Fruit fly (Drosophila melanogaster) whole organism, embryonic: ENCODE measurements around the gene zetaCOP.

Experiments
- Ada2b ChIP-seq: fragments of 200-800 bp; sonication (Bioruptor generic); IDR thresholded peaks from 2 replicates; pipeline ENCODE4 v1.3.6; 2022; ENCODE audit warnings: missing biosample characterization, missing genetic modification characterization
- Adf1 ChIP-seq: fragments of 200-800 bp; sonication (Bioruptor generic); IDR thresholded peaks from 2 replicates; pipeline ENCODE4 v1.3.6; 2022; ENCODE audit warnings: missing biosample characterization, missing genetic modification characterization
- Atf3 ChIP-seq: fragments of 200-800 bp; sonication (Bioruptor generic); optimal IDR thresholded peaks from 3 replicates; lab custom pipeline; 2016; ENCODE audit warnings: missing biosample characterization, missing genetic modification characterization
- Bgb ChIP-seq: fragments of 200-800 bp; sonication (Bioruptor generic); IDR thresholded peaks from 2 replicates; pipeline ENCODE4 v1.3.6; 2022; ENCODE audit warnings: missing biosample characterization, missing genetic modification characterization; ENCODE audit not compliant: partially characterized antibody
- CG10543 ChIP-seq: fragments of 200-800 bp; sonication (Bioruptor generic); optimal IDR thresholded peaks from 3 replicates; lab custom pipeline; 2017; ENCODE audit warnings: missing biosample characterization, mild to moderate bottlenecking, missing genetic modification characterization, moderate library complexity
- CG10959 ChIP-seq: fragments of 200-800 bp; sonication (Bioruptor generic); IDR thresholded peaks from 2 replicates; pipeline ENCODE4 v1.3.6; 2022; ENCODE audit warnings: missing biosample characterization, missing genetic modification characterization
- CG11093 ChIP-seq: fragments of 200-800 bp; sonication (Bioruptor generic); IDR thresholded peaks from 3 replicates; pipeline ENCODE4 v1.3.6; 2022; ENCODE audit warnings: missing biosample characterization, missing genetic modification characterization
- CG11560 ChIP-seq: fragments of 200-800 bp; sonication (Bioruptor generic); IDR thresholded peaks from 3 replicates; pipeline ENCODE4 v1.3.6; 2022; ENCODE audit warnings: missing biosample characterization, missing genetic modification characterization
- CG12299 ChIP-seq: fragments of 200-800 bp; sonication (Bioruptor generic); optimal IDR thresholded peaks from 2 replicates; lab custom pipeline; 2018; ENCODE audit warnings: missing biosample characterization, mild to moderate bottlenecking, missing genetic modification characterization
- CG1233 ChIP-seq: fragments of 200-800 bp; sonication (Bioruptor generic); optimal IDR thresholded peaks from 4 replicates; lab custom pipeline; 2018; ENCODE audit warnings: missing biosample characterization, mild to moderate bottlenecking, missing genetic modification characterization
- CG14860 ChIP-seq: fragments of 200-800 bp; sonication (Bioruptor generic); IDR thresholded peaks from 3 replicates; pipeline ENCODE4 v1.3.6; 2022; ENCODE audit warnings: missing biosample characterization, missing genetic modification characterization; ENCODE audit not compliant: partially characterized antibody
- CG16813 ChIP-seq: fragments of 200-800 bp; sonication (Bioruptor generic); IDR thresholded peaks from 3 replicates; pipeline ENCODE4 v1.3.6; 2022; ENCODE audit warnings: missing biosample characterization, missing genetic modification characterization; ENCODE audit not compliant: partially characterized antibody
- CG17328 ChIP-seq: fragments of 200-800 bp; sonication (Bioruptor generic); IDR thresholded peaks from 2 replicates; pipeline ENCODE4 v1.3.6; 2022; ENCODE audit warnings: missing biosample characterization, missing genetic modification characterization
- CG17802 ChIP-seq: fragments of 200-800 bp; sonication (Bioruptor generic); optimal IDR thresholded peaks from 2 replicates; lab custom pipeline; 2018; ENCODE audit warnings: missing biosample characterization, mild to moderate bottlenecking, missing genetic modification characterization, moderate library complexity
- CG3281 ChIP-seq: fragments of 200-800 bp; sonication (Bioruptor generic); optimal IDR thresholded peaks from 3 replicates; lab custom pipeline; 2017; ENCODE audit warnings: missing biosample characterization, mild to moderate bottlenecking, missing genetic modification characterization
- CG6689 ChIP-seq: fragments of 200-800 bp; sonication (Bioruptor generic); IDR thresholded peaks from 2 replicates; pipeline ENCODE4 v1.3.6; 2022; ENCODE audit warnings: missing biosample characterization, missing genetic modification characterization
- CG6854 ChIP-seq: fragments of 200-800 bp; sonication (Bioruptor generic); optimal IDR thresholded peaks from 3 replicates; lab custom pipeline; 2017; ENCODE audit warnings: missing biosample characterization, mild to moderate bottlenecking, missing genetic modification characterization
- CG7963 ChIP-seq: fragments of 200-800 bp; sonication (Bioruptor generic); IDR thresholded peaks from 3 replicates; pipeline ENCODE4 v1.3.6; 2022; ENCODE audit warnings: missing biosample characterization, missing genetic modification characterization; ENCODE audit not compliant: partially characterized antibody
- CG8089 ChIP-seq: fragments of 200-800 bp; sonication (Bioruptor generic); optimal IDR thresholded peaks from 3 replicates; lab custom pipeline; 2016; ENCODE audit warnings: missing biosample characterization, missing genetic modification characterization
- CG8290 ChIP-seq, 3 experiments: fragments of 200-800 bp; sonication (Bioruptor generic); optimal IDR thresholded peaks; 2 replicates each; lab custom pipeline; 2016 to 2019; ENCODE audit warnings: missing biosample characterization in 3 of 3, missing genetic modification characterization in 3 of 3, mild to moderate bottlenecking in 2 of 3, moderate library complexity in 1 of 3
- CG8478 ChIP-seq: fragments of >200 bp; optimal IDR thresholded peaks from 2 replicates; lab custom pipeline; 2018
- CG9215 ChIP-seq: fragments of 200-800 bp; sonication (Bioruptor generic); IDR thresholded peaks from 2 replicates; pipeline ENCODE4 v1.3.6; 2022; ENCODE audit warnings: missing biosample characterization, missing genetic modification characterization
- Chrac-16 ChIP-seq: fragments of 200-800 bp; sonication (Bioruptor generic); optimal IDR thresholded peaks from 3 replicates; lab custom pipeline; 2016; ENCODE audit warnings: missing biosample characterization, missing genetic modification characterization
- CrebB ChIP-seq: fragments of 200-800 bp; sonication (Bioruptor generic); optimal IDR thresholded peaks from 3 replicates; lab custom pipeline; 2018; ENCODE audit warnings: missing biosample characterization, mild to moderate bottlenecking, missing genetic modification characterization
- Hr51 ChIP-seq, 2 experiments: fragments of 200-800 bp; sonication (Bioruptor generic); optimal IDR thresholded peaks; 2 replicates in 1 of 2; 3 replicates in 1 of 2; lab custom pipeline; 2016 to 2018; ENCODE audit warnings: missing biosample characterization in 2 of 2, missing genetic modification characterization in 2 of 2, mild to moderate bottlenecking in 1 of 2, moderate library complexity in 1 of 2
- Kr ChIP-seq: fragments of 200-800 bp; sonication (Bioruptor generic); optimal IDR thresholded peaks from 2 replicates; lab custom pipeline; 2017; ENCODE audit warnings: missing biosample characterization, mild to moderate bottlenecking, missing genetic modification characterization
- MBD-R2 ChIP-seq: fragments of 200-800 bp; sonication (Bioruptor generic); IDR thresholded peaks from 2 replicates; pipeline ENCODE4 v1.3.6; 2022; ENCODE audit warnings: missing biosample characterization, missing genetic modification characterization
- Nf-YA ChIP-seq: fragments of 200-800 bp; sonication (Bioruptor generic); IDR thresholded peaks from 2 replicates; pipeline ENCODE4 v1.3.6; 2022; ENCODE audit warnings: missing biosample characterization, missing genetic modification characterization
- PHDP ChIP-seq: fragments of 200-800 bp; sonication (Bioruptor generic); optimal IDR thresholded peaks from 3 replicates; lab custom pipeline; 2018; ENCODE audit warnings: missing biosample characterization, mild to moderate bottlenecking, missing genetic modification characterization, moderate library complexity
- Pdp1 ChIP-seq, 2 experiments: fragments of 200-800 bp; sonication (Bioruptor generic); optimal IDR thresholded peaks; 3 replicates each; lab custom pipeline; 2016; ENCODE audit warnings: missing biosample characterization in 2 of 2, missing genetic modification characterization in 2 of 2, mild to moderate bottlenecking in 1 of 2, moderate library complexity in 1 of 2
- Ravus ChIP-seq: fragments of 200-800 bp; sonication (Bioruptor generic); IDR thresholded peaks from 2 replicates; pipeline ENCODE4 v1.3.6; 2022; ENCODE audit warnings: missing biosample characterization, missing genetic modification characterization
- Sin3A ChIP-seq: fragments of >200 bp; optimal IDR thresholded peaks from 2 replicates; lab custom pipeline; 2018
- Vsx1 ChIP-seq: fragments of 200-800 bp; sonication (Bioruptor generic); optimal IDR thresholded peaks from 2 replicates; lab custom pipeline; 2017; ENCODE audit warnings: missing biosample characterization, mild to moderate bottlenecking, missing genetic modification characterization, missing genetic modification reagents
- abd-A ChIP-seq: fragments of 200-800 bp; sonication (Bioruptor generic); optimal IDR thresholded peaks from 3 replicates; lab custom pipeline; 2019; ENCODE audit warnings: missing biosample characterization, mild to moderate bottlenecking, missing genetic modification characterization, moderate library complexity
- ci ChIP-seq: fragments of 200-800 bp; sonication (Bioruptor generic); IDR thresholded peaks from 3 replicates; pipeline ENCODE4 v1.3.6; 2022; ENCODE audit warnings: missing biosample characterization, missing genetic modification characterization
- crol ChIP-seq: fragments of 200-800 bp; sonication (Bioruptor generic); IDR thresholded peaks from 2 replicates; pipeline ENCODE4 v1.3.6; 2022; ENCODE audit warnings: missing biosample characterization, missing genetic modification characterization
- dmrt11E ChIP-seq: fragments of 200-800 bp; sonication (Bioruptor generic); optimal IDR thresholded peaks from 3 replicates; lab custom pipeline; 2018; ENCODE audit warnings: missing biosample characterization, mild to moderate bottlenecking, missing genetic modification characterization, moderate library complexity
- esg ChIP-seq: fragments of 200-800 bp; sonication (Bioruptor generic); conservative IDR thresholded peaks from 2 replicates; pipeline ENCODE4 v1.3.6; 2022; ENCODE audit warnings: missing biosample characterization, missing genetic modification characterization
- fd96Cb ChIP-seq: fragments of 200-800 bp; sonication (Bioruptor generic); optimal IDR thresholded peaks from 2 replicates; lab custom pipeline; 2018; ENCODE audit warnings: missing biosample characterization, mild to moderate bottlenecking, missing genetic modification characterization, moderate library complexity
- h ChIP-seq: fragments of >200 bp; optimal IDR thresholded peaks from 2 replicates; lab custom pipeline; 2017
- hkb ChIP-seq, 2 experiments: fragments of 200-800 bp in 1 of 2; fragments of >200 bp in 1 of 2; sonication (Bioruptor generic) in 1 of 2; IDR thresholded peaks in 1 of 2; optimal IDR thresholded peaks in 1 of 2; 2 replicates each; pipeline versions ENCODE4 v1.3.6 to Lab custom; 2017 to 2022; ENCODE audit warnings: missing biosample characterization in 1 of 2, missing genetic modification characterization in 1 of 2
- jigr1 ChIP-seq: fragments of 200-800 bp; sonication (Bioruptor generic); IDR thresholded peaks from 3 replicates; pipeline ENCODE4 v1.3.6; 2022; ENCODE audit warnings: missing biosample characterization, missing genetic modification characterization
- jumu ChIP-seq: fragments of 200-800 bp; sonication (Bioruptor generic); optimal IDR thresholded peaks from 3 replicates; lab custom pipeline; 2016; ENCODE audit warnings: missing biosample characterization, missing genetic modification characterization
- pho ChIP-seq: fragments of 200-800 bp; sonication (Bioruptor generic); optimal IDR thresholded peaks from 2 replicates; lab custom pipeline; 2016; ENCODE audit warnings: missing biosample characterization, missing genetic modification characterization
- repo ChIP-seq: fragments of 200-800 bp; sonication (Bioruptor generic); optimal IDR thresholded peaks from 2 replicates; lab custom pipeline; 2016; ENCODE audit warnings: missing biosample characterization, missing genetic modification characterization
- salm ChIP-seq: fragments of 200-800 bp; sonication (Bioruptor generic); optimal IDR thresholded peaks from 2 replicates; lab custom pipeline; 2018; ENCODE audit warnings: missing biosample characterization, mild to moderate bottlenecking, missing genetic modification characterization
- tio ChIP-seq: fragments of 200-800 bp; sonication (Bioruptor generic); optimal IDR thresholded peaks from 2 replicates; lab custom pipeline; 2017; ENCODE audit warnings: missing biosample characterization, missing genetic modification characterization, inconsistent platforms

Gene zetaCOP

dm6 chr3L:16661167-16662109 lies 11.9 kb downstream of the zetaCOP start, which contains the start of gene Baldspot (continued):
- TF ChIP-seq Ada2b (peak; percentile 49; the same call in 1 of the 2 replicates), CG10543 (peak; percentile 85), CG17328 (peak; percentile 41; the same call in 1 of the 2 replicates), CrebB (peak; percentile 69), fd96Cb (tag; lab: Kevin White, UChicago) (peak; percentile 81), CG6689 (GFP tag; lab: Robert Waterston, UW) (peak; percentile 69), jumu (GFP tag; lab: Kevin White, UChicago) (peak; percentile 68), Vsx1 (GFP tag; lab: Kevin White, UChicago) (peak; percentile 81), Nf-YA (GFP tag; lab: Robert Waterston, UW) (peak; percentile 47; the same call in 1 of the 2 replicates), CG12299 (tag; lab: Kevin White, UChicago) (peak; percentile 35), CG9215 (GFP tag; lab: Robert Waterston, UW) (peak; percentile 62), PHDP (tag; lab: Kevin White, UChicago) (peak; percentile 32), CG3281 (GFP tag; lab: Kevin White, UChicago) (peak; percentile 93), jigr1 (GFP tag; lab: Robert Waterston, UW) (no peak), salm (tag; lab: Kevin White, UChicago) (peak; percentile 22), Atf3 (GFP tag; lab: Kevin White, UChicago) (peak; percentile 49), h (lab: Kevin White, UChicago) (no peak), Sin3A (lab: Kevin White, UChicago) (peak; percentile 46), CG16813 (GFP tag; lab: Robert Waterston, UW) (peak; percentile 65), CG11093 (peak; percentile 70; the same call in 2 of the 3 replicates), repo (peak; percentile 82), CG8089 (GFP tag; lab: Kevin White, UChicago) (peak; percentile 45), abd-A (tag; lab: Kevin White, UChicago) (peak; percentile 85), CG8478 (lab: Kevin White, UChicago) (no peak), CG1233 (GFP tag; lab: Kevin White, UChicago) (peak; percentile 84), pho (GFP tag; lab: Kevin White, UChicago) (peak; percentile 52), Pdp1 (GFP tag; optimal IDR thresholded peaks at IDR 0.05; lab: Kevin White, UChicago) (peak; percentile 88 to 89), CG7963 (GFP tag; lab: Robert Waterston, UW) (peak; percentile 51; the same call in 1 of the 3 replicates), hkb (optimal IDR thresholded peaks at IDR 0.05; lab: Kevin White, UChicago) (no peak), hkb (GFP tag; IDR thresholded peaks at IDR 0.05; lab: Robert Waterston, UW) (peak; percentile 78), Bgb (GFP tag; lab: Robert Waterston, UW) (peak; percentile 79), CG17802 (peak; percentile 60), Chrac-16 (GFP tag; lab: Kevin White, UChicago) (peak; percentile 38), Hr51 (GFP tag; optimal IDR thresholded peaks at IDR 0.05; lab: Kevin White, UChicago) (peak; percentile 6 to 46), CG11560 (tag; lab: Robert Waterston, UW) (peak; percentile 37; the same call in 1 of the 3 replicates), CG6854 (peak; percentile 76), dmrt11E (tag; lab: Kevin White, UChicago) (peak; percentile 34), Ravus (GFP tag; lab: Robert Waterston, UW) (no peak), MBD-R2 (GFP tag; lab: Robert Waterston, UW) (peak; percentile 70), CG14860 (GFP tag; lab: Robert Waterston, UW) (peak; percentile 65), Kr (GFP tag; lab: Kevin White, UChicago) (no peak), CG8290 (GFP tag; optimal IDR thresholded peaks at IDR 0.05; lab: Kevin White, UChicago) (peak; percentile 74), CG8290 (tag; optimal IDR thresholded peaks at IDR 0.05; lab: Kevin White, UChicago) (peak in 1 of 2 experiments; percentile 92), tio (GFP tag; lab: Kevin White, UChicago) (no peak), esg (GFP tag; lab: Robert Waterston, UW) (no peak), crol (GFP tag; lab: Robert Waterston, UW) (peak; percentile 44), CG10959 (GFP tag; lab: Robert Waterston, UW) (peak; percentile 45), Adf1 (GFP tag; lab: Robert Waterston, UW) (peak; percentile 76), ci (GFP tag; lab: Robert Waterston, UW) (peak; percentile 86)
